Worm (Caenorhabditis elegans) whole organism, late embryonic: ENCODE results near the gene sax-2.

Source experiments
- C38D4.7 ChIP-seq: fragments of 200-800 bp; sonication (Bioruptor generic); optimal IDR thresholded peaks from 2 replicates; lab custom pipeline; 2018; ENCODE audit warnings: mild to moderate bottlenecking, missing genetic modification characterization, moderate library complexity, missing compliant biosample characterization
- K09A11.1 ChIP-seq: sonication (generic microtip); optimal IDR thresholded peaks from 2 replicates; lab custom pipeline; 2017; ENCODE audit warnings: antibody characterized with exemption, mild to moderate bottlenecking, missing genetic modification characterization, missing compliant biosample characterization; ENCODE audit not compliant: insufficient read depth
- T23F11.4 ChIP-seq: fragments of 200-800 bp; sonication (Bioruptor generic); optimal IDR thresholded peaks from 2 replicates; lab custom pipeline; 2018; ENCODE audit warnings: mild to moderate bottlenecking, missing genetic modification characterization, missing compliant biosample characterization
- ceh-14 ChIP-seq: sonication (generic microtip); optimal IDR thresholded peaks from 2 replicates; lab custom pipeline; 2016; ENCODE audit warnings: missing genotype, missing genetic modification characterization, missing compliant biosample characterization
- ceh-18 ChIP-seq: sonication (generic microtip); optimal IDR thresholded peaks from 2 replicates; lab custom pipeline; 2016; ENCODE audit warnings: missing genetic modification characterization, missing compliant biosample characterization
- ceh-24 ChIP-seq: sonication (generic microtip); optimal IDR thresholded peaks from 2 replicates; lab custom pipeline; 2016; ENCODE audit warnings: mild to moderate bottlenecking, missing genetic modification characterization, missing compliant biosample characterization
- ceh-30 ChIP-seq: fragments of 150-350 bp; optimal IDR thresholded peaks from 2 replicates; lab custom pipeline; 2014; ENCODE audit warnings: missing biosample characterization, missing genetic modification characterization
- ceh-48 ChIP-seq: sonication (generic microtip); optimal IDR thresholded peaks from 2 replicates; lab custom pipeline; 2016; ENCODE audit warnings: missing genetic modification characterization, inconsistent platforms, missing compliant biosample characterization
- ceh-9 ChIP-seq: sonication (generic microtip); optimal IDR thresholded peaks from 2 replicates; lab custom pipeline; 2016; ENCODE audit warnings: mild to moderate bottlenecking, missing genetic modification characterization, inconsistent platforms, missing compliant biosample characterization
- che-1 ChIP-seq: sonication (generic microtip); optimal IDR thresholded peaks from 2 replicates; lab custom pipeline; 2016; ENCODE audit warnings: mild to moderate bottlenecking, missing genetic modification characterization, missing compliant biosample characterization
- dve-1 ChIP-seq: sonication (generic microtip); optimal IDR thresholded peaks from 2 replicates; lab custom pipeline; 2017; ENCODE audit warnings: antibody characterized with exemption, mild to moderate bottlenecking, missing genetic modification characterization, missing compliant biosample characterization
- ets-4 ChIP-seq: sonication (generic microtip); optimal IDR thresholded peaks from 2 replicates; lab custom pipeline; 2016; ENCODE audit warnings: missing genetic modification characterization, missing compliant biosample characterization
- fax-1 ChIP-seq: sonication (generic microtip); optimal IDR thresholded peaks from 2 replicates; lab custom pipeline; 2016; ENCODE audit warnings: missing genotype, missing genetic modification characterization, missing compliant biosample characterization
- fkh-10 ChIP-seq: fragments of 150-350 bp; optimal IDR thresholded peaks from 2 replicates; lab custom pipeline; 2014; ENCODE audit warnings: missing biosample characterization, missing genetic modification reagents, missing genetic modification characterization
- fkh-6 ChIP-seq: sonication (generic microtip); optimal IDR thresholded peaks from 2 replicates; lab custom pipeline; 2016; ENCODE audit warnings: missing genetic modification characterization, missing compliant biosample characterization
- hlh-30 ChIP-seq: sonication (generic microtip); optimal IDR thresholded peaks from 2 replicates; lab custom pipeline; 2017; ENCODE audit warnings: antibody characterized with exemption, missing genetic modification characterization, missing compliant biosample characterization; ENCODE audit not compliant: insufficient read depth
- hlh-8 ChIP-seq: sonication (generic microtip); optimal IDR thresholded peaks from 2 replicates; lab custom pipeline; 2016; ENCODE audit warnings: missing genotype, missing genetic modification characterization, missing compliant biosample characterization
- lin-11 ChIP-seq: fragments of 200-800 bp; sonication (Bioruptor generic); optimal IDR thresholded peaks from 2 replicates; lab custom pipeline; 2018; ENCODE audit warnings: mild to moderate bottlenecking, missing genetic modification characterization, missing compliant biosample characterization
- mec-3 ChIP-seq: sonication (generic microtip); optimal IDR thresholded peaks from 2 replicates; lab custom pipeline; 2016; ENCODE audit warnings: borderline replicate concordance, missing genetic modification characterization, missing compliant biosample characterization
- nfya-1 ChIP-seq: sonication (generic microtip); optimal IDR thresholded peaks from 2 replicates; lab custom pipeline; 2017; ENCODE audit warnings: missing genetic modification characterization, mild to moderate bottlenecking, missing compliant biosample characterization, antibody characterized with exemption, moderate library complexity
- nhr-232 ChIP-seq: sonication (generic microtip); optimal IDR thresholded peaks from 2 replicates; lab custom pipeline; 2016; ENCODE audit warnings: missing genetic modification characterization, missing compliant biosample characterization
- npax-4 ChIP-seq: sonication (generic microtip); optimal IDR thresholded peaks from 2 replicates; lab custom pipeline; 2016; ENCODE audit warnings: missing genetic modification characterization, missing compliant biosample characterization
- odd-2 ChIP-seq: sonication (generic microtip); optimal IDR thresholded peaks from 2 replicates; lab custom pipeline; 2017; ENCODE audit warnings: antibody characterized with exemption, mild to moderate bottlenecking, missing genetic modification characterization, missing compliant biosample characterization
- pag-3 ChIP-seq: sonication (generic microtip); optimal IDR thresholded peaks from 2 replicates; lab custom pipeline; 2016; ENCODE audit warnings: missing compliant biosample characterization, missing genetic modification characterization, borderline replicate concordance
- pqm-1 ChIP-seq: sonication (generic microtip); optimal IDR thresholded peaks from 2 replicates; lab custom pipeline; 2016; ENCODE audit warnings: missing genetic modification characterization, missing compliant biosample characterization
- ref-2 ChIP-seq: sonication (generic microtip); optimal IDR thresholded peaks from 2 replicates; lab custom pipeline; 2016; ENCODE audit warnings: missing genetic modification characterization, missing compliant biosample characterization
- rnt-1 ChIP-seq: sonication (generic microtip); optimal IDR thresholded peaks from 2 replicates; lab custom pipeline; 2016; ENCODE audit warnings: missing genetic modification characterization, missing compliant biosample characterization
- sox-4 ChIP-seq: sonication (generic microtip); optimal IDR thresholded peaks from 2 replicates; lab custom pipeline; 2017; ENCODE audit warnings: mild to moderate bottlenecking, missing genetic modification characterization, inconsistent platforms, missing compliant biosample characterization
- syd-9 ChIP-seq: sonication (generic microtip); optimal IDR thresholded peaks from 2 replicates; lab custom pipeline; 2016; ENCODE audit warnings: mild to moderate bottlenecking, missing genetic modification characterization, moderate library complexity, missing compliant biosample characterization
- tbx-2 ChIP-seq: sonication (generic microtip); optimal IDR thresholded peaks from 2 replicates; lab custom pipeline; 2016; ENCODE audit warnings: missing genetic modification characterization, missing compliant biosample characterization
- tbx-7 ChIP-seq: sonication (generic microtip); optimal IDR thresholded peaks from 2 replicates; lab custom pipeline; 2016; ENCODE audit warnings: missing genotype, missing genetic modification characterization, missing compliant biosample characterization
- unc-42 ChIP-seq: sonication (generic microtip); optimal IDR thresholded peaks from 2 replicates; lab custom pipeline; 2016; ENCODE audit warnings: missing genotype, missing genetic modification characterization, missing compliant biosample characterization
- unc-55 ChIP-seq: sonication (generic microtip); optimal IDR thresholded peaks from 2 replicates; lab custom pipeline; 2017; ENCODE audit warnings: missing biosample characterization, missing genetic modification reagents, missing genetic modification characterization
- zip-5 ChIP-seq: sonication (generic microtip); optimal IDR thresholded peaks from 2 replicates; lab custom pipeline; 2016; ENCODE audit warnings: missing genetic modification characterization, missing compliant biosample characterization

The sax-2 gene

ce11 chrIII:5138940-5139533 is 29.5 kb downstream of the sax-2 start:
- TF ChIP-seq ceh-9 (tag; lab: Kevin White, UChicago) (no peak), K09A11.1 (tag; lab: Kevin White, UChicago) (no peak), pqm-1 (tag; lab: Kevin White, UChicago) (no peak), ceh-24 (tag; lab: Kevin White, UChicago) (no peak), unc-42 (tag; lab: Kevin White, UChicago) (peak; percentile 89), odd-2 (tag; lab: Kevin White, UChicago) (no peak), tbx-2 (tag; lab: Kevin White, UChicago) (peak; percentile 70), mec-3 (tag; lab: Kevin White, UChicago) (no peak), hlh-8 (no peak), zip-5 (no peak), ceh-48 (tag; lab: Kevin White, UChicago) (no peak), nhr-232 (tag; lab: Kevin White, UChicago) (no peak), lin-11 (tag; lab: Kevin White, UChicago) (no peak), C38D4.7 (GFP tag; lab: Kevin White, UChicago) (no peak), nfya-1 (tag; lab: Kevin White, UChicago) (no peak), npax-4 (tag; lab: Kevin White, UChicago) (no peak), ref-2 (no peak), fkh-10 (GFP tag; lab: Kevin White, UChicago) (no peak)
- TF ChIP-seq, all 69 proteins: peak for 2

- no peak for TF ChIP-seq C38D4.7 (GFP tag; lab: Kevin White, UChicago)
- no peak for TF ChIP-seq syd-9 (tag; lab: Kevin White, UChicago)
- no peak for TF ChIP-seq ets-4 (tag; lab: Kevin White, UChicago)
- no peak for TF ChIP-seq sox-4 (tag; lab: Kevin White, UChicago)
- TF ChIP-seq tbx-2 (tag; lab: Kevin White, UChicago): peak; percentile 78
- no peak for TF ChIP-seq tbx-7 (tag; lab: Kevin White, UChicago)
- TF ChIP-seq ceh-30 (tag; lab: Kevin White, UChicago): no peak
- no peak for TF ChIP-seq ceh-48 (tag; lab: Kevin White, UChicago)
- no peak for TF ChIP-seq ceh-14 (tag; lab: Kevin White, UChicago)
- no peak for TF ChIP-seq pag-3
- peak; percentile 84 for TF ChIP-seq unc-55
- no peak for TF ChIP-seq zip-5
- TF ChIP-seq rnt-1 (tag; lab: Kevin White, UChicago): no peak
- TF ChIP-seq dve-1 (tag; lab: Kevin White, UChicago): no peak
- TF ChIP-seq, all 69 proteins: peak for 2
These were observed 30.3 kb downstream of the sax-2 start for ce11 chrIII:5139768-5140167.

ce11 chrIII:5140559-5140958 is 31.1 kb downstream of the sax-2 start:
- TF ChIP-seq ets-4 (tag; lab: Kevin White, UChicago) (peak; percentile 3), che-1 (no peak), unc-55 (peak; percentile 71), T23F11.4 (GFP tag; lab: Kevin White, UChicago) (no peak), ceh-18 (tag; lab: Kevin White, UChicago) (peak; percentile 53), tbx-2 (tag; lab: Kevin White, UChicago) (peak; percentile 90)

ce11 chrIII:5141935-5142334 is 32.4 kb downstream of the sax-2 start:
- peak; percentile 28 for TF ChIP-seq hlh-30 (tag; lab: Kevin White, UChicago)
- no peak for TF ChIP-seq fax-1 (tag; lab: Kevin White, UChicago)
- TF ChIP-seq unc-55: peak; percentile 4
- TF ChIP-seq fkh-6: no peak
